Worm (Caenorhabditis elegans) whole organism, L3 larva: ENCODE results near the gene T05H10.1.

ENCODE experiments used
- ama-1 ChIP-seq: fragments of 150-350 bp; optimal IDR thresholded peaks from 2 replicates; lab custom pipeline; 2018
- elt-1 ChIP-seq: fragments of 150-350 bp; optimal IDR thresholded peaks from 2 replicates; lab custom pipeline; 2014; ENCODE audit warnings: missing biosample characterization, missing genetic modification characterization
- mdl-1 ChIP-seq: fragments of 150-350 bp; optimal IDR thresholded peaks from 2 replicates; lab custom pipeline; 2014; ENCODE audit warnings: missing biosample characterization, missing genetic modification characterization
- nhr-237 ChIP-seq: fragments of 150-350 bp; optimal IDR thresholded peaks from 2 replicates; lab custom pipeline; 2014; ENCODE audit warnings: missing biosample characterization, missing genetic modification characterization
- nhr-67 ChIP-seq: fragments of 150-350 bp; optimal IDR thresholded peaks from 2 replicates; lab custom pipeline; 2014; ENCODE audit warnings: missing biosample characterization, missing genetic modification characterization
- pqm-1 ChIP-seq: fragments of 150-350 bp; optimal IDR thresholded peaks from 2 replicates; lab custom pipeline; 2017; ENCODE audit warnings: missing biosample characterization, missing genetic modification characterization, inconsistent platforms
- skn-1 ChIP-seq: fragments of 150-350 bp; optimal IDR thresholded peaks from 2 replicates; lab custom pipeline; 2014; ENCODE audit warnings: missing biosample characterization, missing genetic modification characterization
- tbx-2 ChIP-seq: sonication (generic microtip); optimal IDR thresholded peaks from 2 replicates; lab custom pipeline; 2016; ENCODE audit warnings: mild to moderate bottlenecking, missing genetic modification characterization, missing compliant biosample characterization
- unc-62 ChIP-seq: fragments of 150-350 bp; sonication (generic microtip); optimal IDR thresholded peaks from 4 replicates; lab custom pipeline; 2014; ENCODE audit warnings: missing biosample characterization, missing genetic modification reagents, missing genetic modification characterization
- zag-1 ChIP-seq: fragments of 150-350 bp; optimal IDR thresholded peaks from 2 replicates; lab custom pipeline; 2014; ENCODE audit warnings: missing biosample characterization, missing genetic modification characterization
- ztf-11 ChIP-seq: fragments of 150-350 bp; optimal IDR thresholded peaks from 2 replicates; lab custom pipeline; 2014; ENCODE audit warnings: missing biosample characterization, missing genetic modification characterization

ce11 chrII:8073222-8073621, 30.8 kb downstream of the T05H10.1 start, which contains the start of gene gpcp-2:
- no peak for TF ChIP-seq nhr-237 (tag; lab: Kevin White, UChicago)
- no peak for TF ChIP-seq nhr-67 (tag; lab: Kevin White, UChicago)
- TF ChIP-seq mdl-1 (tag; lab: Kevin White, UChicago): no peak
- peak; percentile 32 for TF ChIP-seq pqm-1 (tag; lab: Kevin White, UChicago)
- TF ChIP-seq elt-1: no peak
- TF ChIP-seq ztf-11 (tag; lab: Kevin White, UChicago): no peak
- TF ChIP-seq skn-1 (tag; lab: Kevin White, UChicago): no peak
- no peak for TF ChIP-seq zag-1 (tag; lab: Kevin White, UChicago)
- TF ChIP-seq ama-1 (lab: Kevin White, UChicago): no peak
- no peak for TF ChIP-seq unc-62 (GFP tag; lab: Kevin White, UChicago)
- TF ChIP-seq tbx-2: no peak
